Fruit fly (Drosophila melanogaster): Measurements from ENCODE around the gene HLH3B.

HLH3B gene

dm6 chrX:2633847-2634776 lies 47.4 kb downstream of the HLH3B start, which contains the start of gene sgg (continued):
- no peak for TF ChIP-seq CG12391 (tag; optimal IDR thresholded peaks at IDR 0.05)
- TF ChIP-seq tap (tag; optimal IDR thresholded peaks at IDR 0.05) = no peak
- no peak for TF ChIP-seq CG12744 (GFP tag; optimal IDR thresholded peaks at IDR 0.05)
- no peak for TF ChIP-seq CG7271 (tag; optimal IDR thresholded peaks at IDR 0.05)
- TF ChIP-seq Nf-YA (GFP tag; IDR thresholded peaks at IDR 0.05) = no peak
- no peak for TF ChIP-seq Tbp (GFP tag; optimal IDR thresholded peaks at IDR 0.05)
- no peak for TF ChIP-seq Sry-β (GFP tag; optimal IDR thresholded peaks at IDR 0.05)
- TF ChIP-seq inv (GFP tag; IDR thresholded peaks at IDR 0.05; ENCODE audit: partially characterized antibody) = no peak
- TF ChIP-seq pho (GFP tag; optimal IDR thresholded peaks at IDR 0.05) = no peak
- TF ChIP-seq CG17802 (tag; optimal IDR thresholded peaks at IDR 0.05) = no peak
- no peak for TF ChIP-seq sna (GFP tag; IDR thresholded peaks at IDR 0.05; ENCODE audit: partially characterized antibody)
- no peak for TF ChIP-seq CHES-1-like (GFP tag; optimal IDR thresholded peaks at IDR 0.05)
- TF ChIP-seq CG8281 (tag; optimal IDR thresholded peaks at IDR 0.05) = no peak
- TF ChIP-seq CG5953 (GFP tag; IDR thresholded peaks at IDR 0.05) = no peak
- no peak for TF ChIP-seq p53 (GFP tag; optimal IDR thresholded peaks at IDR 0.05)
- TF ChIP-seq insv (GFP tag; optimal IDR thresholded peaks at IDR 0.05) = no peak
- TF ChIP-seq CG7987 (GFP tag; optimal IDR thresholded peaks at IDR 0.05) = peak; percentile 9
- TF ChIP-seq CG8924 (tag; optimal IDR thresholded peaks at IDR 0.05) = peak; percentile 25
- TF ChIP-seq otp (GFP tag; IDR thresholded peaks at IDR 0.05) = no peak
- TF ChIP-seq Trl (optimal IDR thresholded peaks at IDR 0.05) = peak in 1 of 2 experiments; percentile 61
- TF ChIP-seq Trl (GFP tag; optimal IDR thresholded peaks at IDR 0.05) = no peak
- TF ChIP-seq Chrac-16 (GFP tag; optimal IDR thresholded peaks at IDR 0.05) = no peak
- TF ChIP-seq Oaz (GFP tag; IDR thresholded peaks at IDR 0.05) = no peak
- no peak for TF ChIP-seq CG6175 (GFP tag; IDR thresholded peaks at IDR 0.05)
- peak; percentile 51 for TF ChIP-seq Dp (GFP tag; optimal IDR thresholded peaks at IDR 0.05)
- no peak for TF ChIP-seq CG8944 (GFP tag; optimal IDR thresholded peaks at IDR 0.05)
- TF ChIP-seq Opbp (GFP tag; IDR thresholded peaks at IDR 0.05; ENCODE audit: partially characterized antibody) = 0 out of 3 replicates have a peak, but pooled peaks have one; percentile 17
- no peak for TF ChIP-seq CG11093 (GFP tag; IDR thresholded peaks at IDR 0.05)
- no peak for TF ChIP-seq Side (GFP tag; optimal IDR thresholded peaks at IDR 0.05)
- TF ChIP-seq CG18764 (GFP tag; optimal IDR thresholded peaks at IDR 0.05) = no peak
- no peak for TF ChIP-seq D19A (tag; optimal IDR thresholded peaks at IDR 0.05)
- peak; percentile 33 for TF ChIP-seq nmo (GFP tag; optimal IDR thresholded peaks at IDR 0.05)
- TF ChIP-seq E2f2 (GFP tag; IDR thresholded peaks at IDR 0.05) = 0 out of 2 replicates have a peak, but pooled peaks have one; percentile 10
- TF ChIP-seq gsb-n (tag; optimal IDR thresholded peaks at IDR 0.05) = no peak
- no peak for TF ChIP-seq CG18619 (GFP tag; optimal IDR thresholded peaks at IDR 0.05)
- no peak for TF ChIP-seq Fer3 (tag; optimal IDR thresholded peaks at IDR 0.05)
- TF ChIP-seq corto (GFP tag; optimal IDR thresholded peaks at IDR 0.05) = no peak
- no peak for TF ChIP-seq CG1832 (GFP tag; optimal IDR thresholded peaks at IDR 0.05)
- peak; percentile 26; the same call in 1 of the 2 replicates for TF ChIP-seq Scr (GFP tag; IDR thresholded peaks at IDR 0.05; ENCODE audit: partially characterized antibody)
- no peak for TF ChIP-seq CG3065 (GFP tag; optimal IDR thresholded peaks at IDR 0.05)
- peak; percentile 75 for TF ChIP-seq CG12659 (GFP tag; optimal IDR thresholded peaks at IDR 0.05)
- peak; percentile 82 for TF ChIP-seq Dref (GFP tag; IDR thresholded peaks at IDR 0.05)
- no peak for TF ChIP-seq CG11723 (GFP tag; optimal IDR thresholded peaks at IDR 0.05)
- no peak for TF ChIP-seq rib (GFP tag; IDR thresholded peaks at IDR 0.05)
- no peak for TF ChIP-seq CG9932 (GFP tag; IDR thresholded peaks at IDR 0.05)
- TF ChIP-seq Atf6 (GFP tag; IDR thresholded peaks at IDR 0.05) = no peak
- no peak for TF ChIP-seq zfh2 (GFP tag; optimal IDR thresholded peaks at IDR 0.05)
- TF ChIP-seq eve (GFP tag; optimal IDR thresholded peaks at IDR 0.05) = no peak
- no peak for TF ChIP-seq CG13424 (tag; optimal IDR thresholded peaks at IDR 0.05)
